Fruit fly (Drosophila melanogaster) whole organism, embryonic: ENCODE measurements around the gene CG7011.

Source experiments
- ATbp ChIP-seq: fragments of 200-800 bp; sonication (Bioruptor generic); optimal IDR thresholded peaks from 2 replicates; lab custom pipeline; 2017; ENCODE audit warnings: missing biosample characterization, mild to moderate bottlenecking, missing genetic modification characterization, missing genetic modification reagents
- Atf3 ChIP-seq: fragments of 200-800 bp; sonication (Bioruptor generic); optimal IDR thresholded peaks from 3 replicates; lab custom pipeline; 2016; ENCODE audit warnings: missing biosample characterization, missing genetic modification characterization
- B-H2 ChIP-seq: fragments of 200-800 bp; sonication (Bioruptor generic); optimal IDR thresholded peaks from 2 replicates; lab custom pipeline; 2018; ENCODE audit warnings: missing biosample characterization, mild to moderate bottlenecking, missing genetic modification characterization
- Bdp1 ChIP-seq: fragments of 200-800 bp; sonication (Bioruptor generic); optimal IDR thresholded peaks from 3 replicates; lab custom pipeline; 2016; ENCODE audit warnings: missing biosample characterization, missing genetic modification characterization
- CG11560 ChIP-seq: fragments of 200-800 bp; sonication (Bioruptor generic); IDR thresholded peaks from 3 replicates; pipeline ENCODE4 v1.3.6; 2022; ENCODE audit warnings: missing biosample characterization, missing genetic modification characterization
- CG13894 ChIP-seq: fragments of 200-800 bp; sonication (Bioruptor generic); optimal IDR thresholded peaks from 3 replicates; lab custom pipeline; 2018; ENCODE audit warnings: missing biosample characterization, mild to moderate bottlenecking, missing genetic modification characterization, moderate library complexity
- CG14965 ChIP-seq: fragments of 200-800 bp; sonication (Bioruptor generic); optimal IDR thresholded peaks from 2 replicates; lab custom pipeline; 2016; ENCODE audit warnings: missing biosample characterization, missing genetic modification characterization, borderline replicate concordance
- CG16779 ChIP-seq: fragments of 200-800 bp; sonication (Bioruptor generic); IDR thresholded peaks from 2 replicates; pipeline ENCODE4 v1.3.6; 2022; ENCODE audit warnings: missing biosample characterization, missing genetic modification characterization
- CG17568 ChIP-seq: fragments of 200-800 bp; sonication (Bioruptor generic); optimal IDR thresholded peaks from 2 replicates; lab custom pipeline; 2018; ENCODE audit warnings: missing biosample characterization, mild to moderate bottlenecking, missing genetic modification characterization, moderate library complexity
- CG17612 ChIP-seq: fragments of 200-800 bp; sonication (Bioruptor generic); IDR thresholded peaks from 2 replicates; pipeline ENCODE4 v1.3.6; 2022; ENCODE audit warnings: missing biosample characterization, missing genetic modification characterization
- CG2889 ChIP-seq: fragments of 200-800 bp; sonication (Bioruptor generic); IDR thresholded peaks from 3 replicates; pipeline ENCODE4 v1.3.6; 2022; ENCODE audit warnings: missing biosample characterization, missing genetic modification characterization
- CG34422 ChIP-seq: fragments of 200-800 bp; sonication (Bioruptor generic); IDR thresholded peaks from 3 replicates; pipeline ENCODE4 v1.3.6; 2022; ENCODE audit warnings: missing biosample characterization, missing genetic modification characterization
- CG3726 ChIP-seq: fragments of 200-800 bp; sonication (Bioruptor generic); IDR thresholded peaks from 3 replicates; pipeline ENCODE4, ENCODE4 v1.3.6; 2022; ENCODE audit warnings: missing biosample characterization, missing genetic modification characterization
- CG3838 ChIP-seq: fragments of 200-800 bp; sonication (Bioruptor generic); optimal IDR thresholded peaks from 3 replicates; lab custom pipeline; 2016; ENCODE audit warnings: missing biosample characterization, missing genetic modification characterization
- CG3847 ChIP-seq: fragments of 200-800 bp; sonication (Bioruptor generic); IDR thresholded peaks from 2 replicates; pipeline ENCODE4 v1.3.6; 2022; ENCODE audit warnings: missing biosample characterization, missing genetic modification characterization
- CG5245 ChIP-seq: fragments of 200-800 bp; sonication (Bioruptor generic); optimal IDR thresholded peaks from 3 replicates; lab custom pipeline; 2016; ENCODE audit warnings: missing biosample characterization, missing genetic modification characterization
- CG6854 ChIP-seq: fragments of 200-800 bp; sonication (Bioruptor generic); optimal IDR thresholded peaks from 3 replicates; lab custom pipeline; 2017; ENCODE audit warnings: missing biosample characterization, mild to moderate bottlenecking, missing genetic modification characterization
- CG7357 ChIP-seq: fragments of 200-800 bp; sonication (Bioruptor generic); IDR thresholded peaks from 3 replicates; pipeline ENCODE4 v1.3.6; 2022; ENCODE audit warnings: missing biosample characterization, missing genetic modification characterization
- CG9609 ChIP-seq: fragments of 200-800 bp; sonication (Bioruptor generic); optimal IDR thresholded peaks from 3 replicates; lab custom pipeline; 2016; ENCODE audit warnings: missing biosample characterization, missing genetic modification characterization
- CTCF ChIP-seq: fragments of 200-800 bp; sonication (Bioruptor generic); optimal IDR thresholded peaks from 2 replicates; lab custom pipeline; 2017; ENCODE audit warnings: missing biosample characterization, mild to moderate bottlenecking, missing genetic modification characterization, moderate library complexity
- Dip3 ChIP-seq: fragments of 200-800 bp; sonication (Bioruptor generic); optimal IDR thresholded peaks from 3 replicates; lab custom pipeline; 2016; ENCODE audit warnings: missing biosample characterization, missing genetic modification characterization
- Doc2 ChIP-seq: fragments of 200-800 bp; sonication (Bioruptor generic); IDR thresholded peaks from 2 replicates; pipeline ENCODE4 v1.3.6; 2022; ENCODE audit warnings: missing biosample characterization, missing genetic modification characterization
- Doc3 ChIP-seq: fragments of 200-800 bp; sonication (Bioruptor generic); IDR thresholded peaks from 3 replicates; pipeline ENCODE4 v1.3.6; 2022; ENCODE audit warnings: missing biosample characterization, missing genetic modification characterization; ENCODE audit not compliant: partially characterized antibody
- Dp ChIP-seq: fragments of 200-800 bp; sonication (Bioruptor generic); optimal IDR thresholded peaks from 2 replicates; lab custom pipeline; 2018; ENCODE audit warnings: missing biosample characterization, mild to moderate bottlenecking, missing genetic modification characterization, moderate library complexity
- Elba2 ChIP-seq: fragments of 200-800 bp; sonication (Bioruptor generic); optimal IDR thresholded peaks from 3 replicates; lab custom pipeline; 2016; ENCODE audit warnings: missing biosample characterization, missing genetic modification characterization
- Ets65A ChIP-seq: fragments of 200-800 bp; sonication (Bioruptor generic); peaks from one replicate; lab custom pipeline; 2016; ENCODE audit warnings: missing biosample characterization, missing genetic modification characterization
- Fer1 ChIP-seq: fragments of 200-800 bp; sonication (Bioruptor generic); optimal IDR thresholded peaks from 2 replicates; lab custom pipeline; 2017; ENCODE audit warnings: missing biosample characterization, mild to moderate bottlenecking, missing genetic modification characterization
- Fer2 ChIP-seq: fragments of 200-800 bp; sonication (Bioruptor generic); optimal IDR thresholded peaks from 2 replicates; lab custom pipeline; 2018; ENCODE audit warnings: missing biosample characterization, mild to moderate bottlenecking, missing genetic modification characterization, moderate library complexity
- Hr39 ChIP-seq: fragments of >200 bp; optimal IDR thresholded peaks from 2 replicates; lab custom pipeline; 2017
- MESR4 ChIP-seq: fragments of 200-800 bp; sonication (Bioruptor generic); optimal IDR thresholded peaks from 2 replicates; lab custom pipeline; 2018; ENCODE audit warnings: missing biosample characterization, mild to moderate bottlenecking, missing genetic modification characterization, moderate library complexity
- Mad ChIP-seq: fragments of 200-800 bp; sonication (Bioruptor generic); optimal IDR thresholded peaks from 2 replicates; lab custom pipeline; 2016; ENCODE audit warnings: missing biosample characterization, missing genetic modification characterization
- Mes4 ChIP-seq: fragments of 200-800 bp; sonication (Bioruptor generic); optimal IDR thresholded peaks from 2 replicates; lab custom pipeline; 2016; ENCODE audit warnings: missing biosample characterization, missing genetic modification characterization
- Oaz ChIP-seq: fragments of 200-800 bp; sonication (Bioruptor generic); IDR thresholded peaks from 2 replicates; pipeline ENCODE4 v1.3.6; 2022; ENCODE audit warnings: missing biosample characterization, missing genetic modification characterization
- Sox102F ChIP-seq: fragments of 200-800 bp; sonication (Bioruptor generic); optimal IDR thresholded peaks from 2 replicates; lab custom pipeline; 2018; ENCODE audit warnings: missing biosample characterization, mild to moderate bottlenecking, missing genetic modification characterization, moderate library complexity
- Vsx1 ChIP-seq: fragments of 200-800 bp; sonication (Bioruptor generic); optimal IDR thresholded peaks from 2 replicates; lab custom pipeline; 2017; ENCODE audit warnings: missing biosample characterization, mild to moderate bottlenecking, missing genetic modification characterization, missing genetic modification reagents
- ap ChIP-seq: fragments of 200-800 bp; sonication (Bioruptor generic); IDR thresholded peaks from 2 replicates; pipeline ENCODE4 v1.3.6; 2022; ENCODE audit warnings: missing biosample characterization, missing genetic modification characterization
- bcd ChIP-seq: fragments of 200-800 bp; sonication (Bioruptor generic); optimal IDR thresholded peaks from 2 replicates; lab custom pipeline; 2017; ENCODE audit warnings: missing biosample characterization, mild to moderate bottlenecking, missing genetic modification characterization
- caup ChIP-seq: fragments of 200-800 bp; sonication (Bioruptor generic); optimal IDR thresholded peaks from 3 replicates; lab custom pipeline; 2017; ENCODE audit warnings: missing biosample characterization, mild to moderate bottlenecking, missing genetic modification characterization, moderate library complexity; ENCODE audit not compliant: severe bottlenecking
- crol ChIP-seq: fragments of 200-800 bp; sonication (Bioruptor generic); IDR thresholded peaks from 2 replicates; pipeline ENCODE4 v1.3.6; 2022; ENCODE audit warnings: missing biosample characterization, missing genetic modification characterization
- fd96Cb ChIP-seq: fragments of 200-800 bp; sonication (Bioruptor generic); optimal IDR thresholded peaks from 2 replicates; lab custom pipeline; 2018; ENCODE audit warnings: missing biosample characterization, mild to moderate bottlenecking, missing genetic modification characterization, moderate library complexity
- hbn ChIP-seq: fragments of 200-800 bp; sonication (Bioruptor generic); IDR thresholded peaks from 2 replicates; pipeline ENCODE4 v1.3.6; 2022; ENCODE audit warnings: missing biosample characterization, missing genetic modification characterization; ENCODE audit not compliant: partially characterized antibody
- kah ChIP-seq: fragments of 200-800 bp; sonication (Bioruptor generic); optimal IDR thresholded peaks from 2 replicates; lab custom pipeline; 2018; ENCODE audit warnings: missing biosample characterization, mild to moderate bottlenecking, missing genetic modification characterization
- kay ChIP-seq: fragments of 200-800 bp; sonication (Bioruptor generic); optimal IDR thresholded peaks from 2 replicates; lab custom pipeline; 2016; ENCODE audit warnings: missing biosample characterization, missing genetic modification characterization
- luna ChIP-seq: fragments of 200-800 bp; sonication (Bioruptor generic); optimal IDR thresholded peaks from 2 replicates; lab custom pipeline; 2016; ENCODE audit warnings: missing biosample characterization, missing genetic modification characterization
- onecut ChIP-seq: fragments of 200-800 bp; sonication (Bioruptor generic); IDR thresholded peaks from 2 replicates; pipeline ENCODE4 v1.3.6; 2022; ENCODE audit warnings: missing biosample characterization, missing genetic modification characterization
- otp ChIP-seq: fragments of 200-800 bp; sonication (Bioruptor generic); IDR thresholded peaks from 3 replicates; pipeline ENCODE4, ENCODE4 v1.3.6; 2022; ENCODE audit warnings: missing biosample characterization, missing genetic modification characterization
- psq ChIP-seq: fragments of 200-800 bp; sonication (Bioruptor generic); optimal IDR thresholded peaks from 2 replicates; lab custom pipeline; 2017; ENCODE audit warnings: missing biosample characterization, missing genetic modification characterization
- rib ChIP-seq: fragments of 200-800 bp; sonication (Bioruptor generic); IDR thresholded peaks from 2 replicates; pipeline ENCODE4 v1.3.6; 2022; ENCODE audit warnings: missing biosample characterization, missing genetic modification characterization
- row ChIP-seq: fragments of 200-800 bp; sonication (Bioruptor generic); IDR thresholded peaks from 3 replicates; pipeline ENCODE4 v1.3.6; 2022; ENCODE audit warnings: missing biosample characterization, missing genetic modification characterization
- sna ChIP-seq: fragments of 200-800 bp; sonication (Bioruptor generic); IDR thresholded peaks from 2 replicates; pipeline ENCODE4 v1.3.6; 2022; ENCODE audit warnings: missing biosample characterization, missing genetic modification characterization; ENCODE audit not compliant: partially characterized antibody
- tup ChIP-seq: fragments of 200-800 bp; sonication (Bioruptor generic); optimal IDR thresholded peaks from 2 replicates; lab custom pipeline; 2016; ENCODE audit warnings: missing biosample characterization, mild to moderate bottlenecking, missing genetic modification characterization, moderate library complexity

Gene CG7011

DNA sequence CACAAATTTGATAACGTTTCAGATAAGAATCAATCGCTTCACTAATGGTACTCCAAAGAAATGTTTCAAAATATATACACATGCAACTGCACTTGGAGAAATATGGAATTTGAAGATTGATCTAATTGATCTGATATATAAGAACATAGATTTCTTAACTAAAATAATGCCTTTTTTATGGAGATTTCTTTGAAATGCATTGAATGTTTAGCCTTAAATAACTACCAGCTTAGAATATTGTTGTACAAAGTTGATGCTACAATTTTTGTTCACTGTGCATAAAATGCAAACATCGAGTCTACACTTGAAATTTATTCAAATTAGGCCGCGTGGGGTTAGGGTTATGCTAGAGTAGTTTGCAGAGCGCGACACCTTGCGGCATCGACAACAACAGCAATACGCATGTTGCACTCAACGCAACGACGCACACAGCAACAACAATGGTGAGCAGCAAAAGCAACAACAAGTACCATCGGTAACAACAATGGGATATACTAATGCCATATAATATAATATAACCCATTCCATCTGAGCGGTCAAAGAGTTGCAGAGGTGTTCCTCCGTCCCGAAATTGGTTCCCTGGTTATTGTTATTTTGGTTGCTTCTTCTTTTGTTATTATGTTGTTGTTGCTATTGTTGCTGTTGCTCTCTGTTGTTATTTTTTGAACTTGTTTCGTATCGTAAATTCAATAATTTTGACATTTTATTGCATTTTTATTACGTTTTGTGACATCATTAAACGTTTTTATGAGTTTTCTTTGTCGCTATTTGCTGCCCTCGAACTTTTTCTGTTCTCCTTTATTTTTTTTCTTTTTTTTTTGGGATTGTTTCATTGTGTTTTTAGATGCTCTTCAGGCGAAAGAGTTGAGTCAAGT, 36.0 kb upstream of the CG7011 start (continued):
- TF ChIP-seq fd96Cb = peak; percentile 42
- no peak for TF ChIP-seq bcd (GFP tag; lab: Kevin White, UChicago)
- TF ChIP-seq caup (GFP tag; lab: Kevin White, UChicago) = no peak
- no peak for TF ChIP-seq CG17568 (GFP tag; lab: Kevin White, UChicago)
- no peak for TF ChIP-seq ATbp
- no peak for TF ChIP-seq Bdp1 (GFP tag; lab: Kevin White, UChicago)
- no peak for TF ChIP-seq Dip3 (GFP tag; lab: Kevin White, UChicago)
- no peak for TF ChIP-seq Mad (GFP tag; lab: Kevin White, UChicago)
- no peak for TF ChIP-seq Hr39 (lab: Kevin White, UChicago)
- no peak for TF ChIP-seq CG17612 (GFP tag; lab: Robert Waterston, UW)
- TF ChIP-seq CTCF (GFP tag; lab: Kevin White, UChicago) = no peak
- TF ChIP-seq hbn (GFP tag; lab: Robert Waterston, UW) = no peak
- TF ChIP-seq Vsx1 (GFP tag; lab: Kevin White, UChicago) = no peak
- TF ChIP-seq Fer2 = no peak
- TF ChIP-seq CG6854 (GFP tag; lab: Kevin White, UChicago) = no peak
- TF ChIP-seq CG13894 (tag; lab: Kevin White, UChicago) = no peak
- no peak for TF ChIP-seq Mes4 (GFP tag; lab: Kevin White, UChicago)
- TF ChIP-seq otp = no peak
- peak; percentile 30 for TF ChIP-seq Sox102F (GFP tag; lab: Kevin White, UChicago)
- TF ChIP-seq CG2889 (GFP tag; lab: Robert Waterston, UW) = no peak
- TF ChIP-seq CG3726 = no peak
- no peak for TF ChIP-seq CG14965
- no peak for TF ChIP-seq luna
- no peak for TF ChIP-seq kah (GFP tag; lab: Kevin White, UChicago)
- TF ChIP-seq Dp (GFP tag; lab: Kevin White, UChicago) = no peak
- TF ChIP-seq crol (GFP tag; lab: Robert Waterston, UW) = no peak
- no peak for TF ChIP-seq CG7357 (GFP tag; lab: Robert Waterston, UW)
- no peak for TF ChIP-seq CG3838 (GFP tag; lab: Kevin White, UChicago)
- TF ChIP-seq MESR4 (GFP tag; lab: Kevin White, UChicago) = no peak
- peak; percentile 44; the same call in 1 of the 3 replicates for TF ChIP-seq row (GFP tag; lab: Robert Waterston, UW)
- TF ChIP-seq Fer1 (GFP tag; lab: Kevin White, UChicago) = no peak
- TF ChIP-seq Oaz (GFP tag; lab: Robert Waterston, UW) = no peak
- no peak for TF ChIP-seq CG11560 (tag; lab: Robert Waterston, UW)
- no peak for TF ChIP-seq onecut (GFP tag; lab: Robert Waterston, UW)
- TF ChIP-seq ap = no peak
- no peak for TF ChIP-seq CG34422
- TF ChIP-seq Doc3 (GFP tag; lab: Robert Waterston, UW) = no peak
- no peak for TF ChIP-seq Atf3 (GFP tag; lab: Kevin White, UChicago)
- no peak for TF ChIP-seq psq (GFP tag; lab: Kevin White, UChicago)
- no peak for TF ChIP-seq kay (GFP tag; lab: Kevin White, UChicago)
- TF ChIP-seq rib (GFP tag; lab: Robert Waterston, UW) = no peak
- peak; percentile 77 for TF ChIP-seq Ets65A (GFP tag; lab: Kevin White, UChicago)
- TF ChIP-seq B-H2 (GFP tag; lab: Kevin White, UChicago) = no peak
- TF ChIP-seq CG9609 (GFP tag; lab: Kevin White, UChicago) = no peak
- peak; percentile 20 for TF ChIP-seq CG5245
- TF ChIP-seq Doc2 = no peak
- TF ChIP-seq Elba2 (GFP tag; lab: Kevin White, UChicago) = no peak
- TF ChIP-seq tup = no peak
- TF ChIP-seq CG3847 (GFP tag; lab: Robert Waterston, UW) = no peak
- TF ChIP-seq sna (GFP tag; lab: Robert Waterston, UW) = no peak
- TF ChIP-seq CG16779 (GFP tag; lab: Robert Waterston, UW) = no peak
